Fruit fly (Drosophila melanogaster) whole organism, embryonic: ENCODE results near the gene CG18265.

Experiments used
- CG10267 ChIP-seq: fragments of 200-800 bp; sonication (Bioruptor generic); optimal IDR thresholded peaks from 2 replicates; lab custom pipeline; 2018; ENCODE audit warnings: missing biosample characterization, mild to moderate bottlenecking, missing genetic modification characterization, moderate library complexity
- CG10274 ChIP-seq: fragments of 200-800 bp; sonication (Bioruptor generic); optimal IDR thresholded peaks from 3 replicates; lab custom pipeline; 2017; ENCODE audit warnings: missing biosample characterization, mild to moderate bottlenecking, missing genetic modification characterization
- CG10366 ChIP-seq: fragments of 200-800 bp; sonication (Bioruptor generic); IDR thresholded peaks from 2 replicates; pipeline ENCODE4 v1.3.6; 2022; ENCODE audit warnings: missing biosample characterization, missing genetic modification characterization
- CG10431 ChIP-seq: fragments of 200-800 bp; sonication (Bioruptor generic); optimal IDR thresholded peaks from 3 replicates; lab custom pipeline; 2018; ENCODE audit warnings: missing biosample characterization, mild to moderate bottlenecking, missing genetic modification characterization
- CG10959 ChIP-seq: fragments of 200-800 bp; sonication (Bioruptor generic); IDR thresholded peaks from 2 replicates; pipeline ENCODE4 v1.3.6; 2022; ENCODE audit warnings: missing biosample characterization, missing genetic modification characterization
- CG11093 ChIP-seq: fragments of 200-800 bp; sonication (Bioruptor generic); IDR thresholded peaks from 3 replicates; pipeline ENCODE4 v1.3.6; 2022; ENCODE audit warnings: missing biosample characterization, missing genetic modification characterization
- CG12104 ChIP-seq: fragments of 200-800 bp; sonication (Bioruptor generic); optimal IDR thresholded peaks from 3 replicates; lab custom pipeline; 2016; ENCODE audit warnings: missing biosample characterization, missing genetic modification characterization
- CG12155 ChIP-seq: fragments of 200-800 bp; sonication (Bioruptor generic); optimal IDR thresholded peaks from 3 replicates; lab custom pipeline; 2016; ENCODE audit warnings: missing biosample characterization, missing genetic modification characterization
- CG13775 ChIP-seq: fragments of 200-800 bp; sonication (Bioruptor generic); optimal IDR thresholded peaks from 3 replicates; lab custom pipeline; 2017; ENCODE audit warnings: missing biosample characterization, mild to moderate bottlenecking, missing genetic modification characterization
- CG13894 ChIP-seq: fragments of 200-800 bp; sonication (Bioruptor generic); optimal IDR thresholded peaks from 3 replicates; lab custom pipeline; 2018; ENCODE audit warnings: missing biosample characterization, mild to moderate bottlenecking, missing genetic modification characterization, moderate library complexity
- CG14050 ChIP-seq: fragments of 200-800 bp; sonication (Bioruptor generic); IDR thresholded peaks from 3 replicates; pipeline ENCODE4 v1.3.6; 2022; ENCODE audit warnings: missing biosample characterization, missing genetic modification characterization
- CG17359 ChIP-seq: fragments of 200-800 bp; sonication (Bioruptor generic); optimal IDR thresholded peaks from 3 replicates; lab custom pipeline; 2018; ENCODE audit warnings: missing biosample characterization, mild to moderate bottlenecking, missing genetic modification characterization, moderate library complexity
- CG17912 ChIP-seq: fragments of 200-800 bp; sonication (Bioruptor generic); optimal IDR thresholded peaks from 2 replicates; lab custom pipeline; 2018; ENCODE audit warnings: missing biosample characterization, mild to moderate bottlenecking, missing genetic modification characterization
- CG1832 ChIP-seq: fragments of 200-800 bp; sonication (Bioruptor generic); optimal IDR thresholded peaks from 2 replicates; lab custom pipeline; 2017; ENCODE audit warnings: missing biosample characterization, mild to moderate bottlenecking, missing genetic modification characterization, inconsistent platforms
- CG18599 ChIP-seq: fragments of 200-800 bp; sonication (Bioruptor generic); optimal IDR thresholded peaks from 3 replicates; lab custom pipeline; 2017; ENCODE audit warnings: missing biosample characterization, missing genetic modification characterization, mild to moderate bottlenecking, moderate library complexity, missing genetic modification reagents
- CG30403 ChIP-seq: fragments of 200-800 bp; sonication (Bioruptor generic); optimal IDR thresholded peaks from 3 replicates; lab custom pipeline; 2016; ENCODE audit warnings: missing biosample characterization, missing genetic modification characterization
- CG33557 ChIP-seq: fragments of 200-800 bp; sonication (Bioruptor generic); optimal IDR thresholded peaks from 2 replicates; lab custom pipeline; 2019; ENCODE audit warnings: missing biosample characterization, mild to moderate bottlenecking, missing genetic modification characterization, moderate library complexity
- CG34224 ChIP-seq: fragments of 200-800 bp; sonication (Bioruptor generic); IDR thresholded peaks from 3 replicates; pipeline ENCODE4 v1.3.6; 2022; ENCODE audit warnings: missing biosample characterization, missing genetic modification characterization; ENCODE audit not compliant: partially characterized antibody
- CG6175 ChIP-seq: fragments of 200-800 bp; sonication (Bioruptor generic); IDR thresholded peaks from 3 replicates; pipeline ENCODE4 v1.3.6; 2022; ENCODE audit warnings: missing biosample characterization, missing genetic modification characterization
- CG6654 ChIP-seq: fragments of 200-800 bp; sonication (Bioruptor generic); optimal IDR thresholded peaks from 2 replicates; lab custom pipeline; 2017; ENCODE audit warnings: missing biosample characterization, mild to moderate bottlenecking, missing genetic modification characterization
- CG7271 ChIP-seq: fragments of 200-800 bp; sonication (Bioruptor generic); optimal IDR thresholded peaks from 2 replicates; lab custom pipeline; 2018; ENCODE audit warnings: missing biosample characterization, mild to moderate bottlenecking, missing genetic modification characterization, moderate library complexity
- CG7745 ChIP-seq: fragments of 200-800 bp; sonication (Bioruptor generic); optimal IDR thresholded peaks from 2 replicates; lab custom pipeline; 2018; ENCODE audit warnings: missing biosample characterization, mild to moderate bottlenecking, missing genetic modification characterization, moderate library complexity
- E2f2 ChIP-seq: fragments of 200-800 bp; sonication (Bioruptor generic); IDR thresholded peaks from 2 replicates; pipeline ENCODE4 v1.3.6; 2022; ENCODE audit warnings: missing biosample characterization, missing genetic modification characterization
- HmgD ChIP-seq: fragments of 200-800 bp; sonication (Bioruptor generic); optimal IDR thresholded peaks from 3 replicates; lab custom pipeline; 2016; ENCODE audit warnings: missing biosample characterization, missing genetic modification characterization
- Jarid2 ChIP-seq: fragments of 200-800 bp; sonication (Bioruptor generic); optimal IDR thresholded peaks from 3 replicates; lab custom pipeline; 2017; ENCODE audit warnings: mild to moderate bottlenecking, missing biosample characterization, missing genetic modification reagents, missing genetic modification characterization
- MESR4 ChIP-seq: fragments of 200-800 bp; sonication (Bioruptor generic); optimal IDR thresholded peaks from 2 replicates; lab custom pipeline; 2018; ENCODE audit warnings: missing biosample characterization, mild to moderate bottlenecking, missing genetic modification characterization, moderate library complexity
- NC2α ChIP-seq: fragments of 200-800 bp; sonication (Bioruptor generic); optimal IDR thresholded peaks from 2 replicates; lab custom pipeline; 2016; ENCODE audit warnings: missing biosample characterization, missing genetic modification characterization
- Opbp ChIP-seq: fragments of 200-800 bp; sonication (Bioruptor generic); IDR thresholded peaks from 3 replicates; pipeline ENCODE4 v1.3.6; 2022; ENCODE audit warnings: missing biosample characterization, missing genetic modification characterization; ENCODE audit not compliant: partially characterized antibody
- Scr ChIP-seq: fragments of 200-800 bp; sonication (Bioruptor generic); IDR thresholded peaks from 2 replicates; pipeline ENCODE4 v1.3.6; 2022; ENCODE audit warnings: missing biosample characterization, missing genetic modification characterization; ENCODE audit not compliant: partially characterized antibody
- Usf ChIP-seq: fragments of 200-800 bp; sonication (Bioruptor generic); optimal IDR thresholded peaks from 2 replicates; lab custom pipeline; 2017; ENCODE audit warnings: missing genotype, missing biosample characterization, missing genetic modification characterization
- Vsx1 ChIP-seq: fragments of 200-800 bp; sonication (Bioruptor generic); optimal IDR thresholded peaks from 2 replicates; lab custom pipeline; 2017; ENCODE audit warnings: missing biosample characterization, mild to moderate bottlenecking, missing genetic modification characterization, missing genetic modification reagents
- ac ChIP-seq: fragments of 200-800 bp; sonication (Bioruptor generic); optimal IDR thresholded peaks from 3 replicates; lab custom pipeline; 2017; ENCODE audit warnings: missing biosample characterization, mild to moderate bottlenecking, missing genetic modification characterization
- amos ChIP-seq: fragments of 200-800 bp; sonication (Bioruptor generic); IDR thresholded peaks from 2 replicates; pipeline ENCODE4 v1.3.6; 2022; ENCODE audit warnings: missing biosample characterization, missing genetic modification characterization; ENCODE audit not compliant: partially characterized antibody
- chinmo ChIP-seq: fragments of 200-800 bp; sonication (Bioruptor generic); IDR thresholded peaks from 4 replicates; pipeline ENCODE4 v1.3.6; 2022; ENCODE audit warnings: missing biosample characterization, missing genetic modification characterization; ENCODE audit not compliant: partially characterized antibody
- chm ChIP-seq: fragments of 200-800 bp; sonication (Bioruptor generic); IDR thresholded peaks from 2 replicates; pipeline ENCODE4 v1.3.6; 2022; ENCODE audit warnings: missing biosample characterization, missing genetic modification characterization
- ems ChIP-seq: fragments of 200-800 bp; sonication (Bioruptor generic); optimal IDR thresholded peaks from 3 replicates; lab custom pipeline; 2016; ENCODE audit warnings: missing biosample characterization, missing genetic modification characterization
- fd3F ChIP-seq: fragments of 200-800 bp; sonication (Bioruptor generic); optimal IDR thresholded peaks from 2 replicates; lab custom pipeline; 2018; ENCODE audit warnings: missing biosample characterization, mild to moderate bottlenecking, missing genetic modification characterization, moderate library complexity
- gsb ChIP-seq: fragments of 200-800 bp; sonication (Bioruptor generic); IDR thresholded peaks from 2 replicates; pipeline ENCODE4 v1.3.6; 2022; ENCODE audit warnings: missing biosample characterization, missing genetic modification characterization
- mirr ChIP-seq: fragments of 200-800 bp; sonication (Bioruptor generic); optimal IDR thresholded peaks from 3 replicates; lab custom pipeline; 2018; ENCODE audit warnings: missing biosample characterization, mild to moderate bottlenecking, missing genetic modification characterization
- pfk ChIP-seq: fragments of 200-800 bp; sonication (Bioruptor generic); optimal IDR thresholded peaks from 2 replicates; lab custom pipeline; 2018; ENCODE audit warnings: missing biosample characterization, mild to moderate bottlenecking, missing genetic modification characterization, moderate library complexity
- pnt ChIP-seq: fragments of 200-800 bp; sonication (Bioruptor generic); optimal IDR thresholded peaks from 3 replicates; lab custom pipeline; 2016; ENCODE audit warnings: missing biosample characterization, missing genetic modification characterization
- pros ChIP-seq: fragments of 200-800 bp; sonication (Bioruptor generic); optimal IDR thresholded peaks from 3 replicates; lab custom pipeline; 2019; ENCODE audit warnings: missing biosample characterization, mild to moderate bottlenecking, missing genetic modification characterization, moderate library complexity
- schlank ChIP-seq: fragments of 200-800 bp; sonication (Bioruptor generic); optimal IDR thresholded peaks from 2 replicates; lab custom pipeline; 2018; ENCODE audit warnings: missing biosample characterization, mild to moderate bottlenecking, missing genetic modification characterization
- stwl ChIP-seq: fragments of 200-800 bp; sonication (Bioruptor generic); optimal IDR thresholded peaks from 3 replicates; lab custom pipeline; 2018; ENCODE audit warnings: missing biosample characterization, mild to moderate bottlenecking, missing genetic modification characterization, moderate library complexity
- unpg ChIP-seq: fragments of 200-800 bp; sonication (Bioruptor generic); optimal IDR thresholded peaks from 3 replicates; lab custom pipeline; 2018; ENCODE audit warnings: missing biosample characterization, mild to moderate bottlenecking, missing genetic modification characterization, moderate library complexity
- vnd ChIP-seq: fragments of 200-800 bp; sonication (Bioruptor generic); IDR thresholded peaks from 3 replicates; pipeline ENCODE4 v1.3.6; 2022; ENCODE audit warnings: missing biosample characterization, missing genetic modification characterization; ENCODE audit not compliant: partially characterized antibody
- z ChIP-seq: fragments of 200-800 bp; sonication (Bioruptor generic); IDR thresholded peaks from 3 replicates; pipeline ENCODE4 v1.3.6; 2022; ENCODE audit warnings: missing biosample characterization, missing genetic modification characterization

Gene CG18265

DNA sequence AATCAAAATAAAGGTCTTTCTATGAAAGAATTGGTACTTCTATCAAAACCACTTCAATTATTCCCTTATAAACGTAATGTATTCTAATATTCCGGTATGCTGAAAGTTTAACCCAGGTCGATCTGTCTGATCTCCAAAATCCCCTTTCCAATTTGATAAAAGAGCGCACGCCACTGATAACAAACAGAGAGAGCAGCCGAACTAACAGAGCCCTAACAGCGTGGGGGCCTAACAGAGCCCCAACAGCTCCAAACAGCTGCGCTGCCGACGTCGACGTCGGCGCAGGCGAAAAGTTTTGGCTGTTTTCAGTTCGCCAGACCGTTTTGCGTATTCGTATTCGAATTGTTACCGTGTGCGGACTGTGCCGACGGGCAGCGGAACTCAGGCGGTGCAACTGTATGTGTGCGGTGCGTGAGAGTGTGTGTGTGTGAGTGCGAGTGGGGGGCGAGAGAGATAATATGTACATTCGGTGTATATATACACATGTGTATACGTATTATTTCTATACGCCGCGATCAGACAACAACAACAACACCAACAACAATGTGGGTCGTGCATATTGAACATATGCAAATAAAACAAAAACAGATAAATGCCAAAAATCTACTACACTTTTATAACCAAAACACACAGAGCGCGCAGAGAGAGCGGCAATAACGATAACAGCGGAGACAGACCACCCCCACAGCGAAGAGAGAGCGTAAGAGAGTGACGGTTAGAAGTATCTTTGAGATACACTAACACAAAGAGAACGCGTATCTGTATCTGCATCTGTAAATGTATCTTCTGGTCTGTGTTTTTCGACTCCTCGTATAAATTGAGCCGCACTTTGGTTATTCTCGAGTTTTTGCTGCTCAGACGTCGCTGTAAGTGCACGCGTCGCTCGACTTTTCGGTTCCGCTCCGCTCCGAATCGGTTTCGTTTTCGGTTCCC is 47.9 kb downstream of the CG18265 start, which contains the start of gene Oatp74D (continued):
- peak; percentile 65 for TF ChIP-seq CG17359 (tag; lab: Kevin White, UChicago)
- TF ChIP-seq CG14050 (GFP tag; lab: Robert Waterston, UW), result no peak
- peak; percentile 27 for TF ChIP-seq ac
- TF ChIP-seq CG18599, result peak; percentile 59
- peak; percentile 61 for TF ChIP-seq CG17912
- TF ChIP-seq NC2α (GFP tag; lab: Kevin White, UChicago), result peak; percentile 48
- TF ChIP-seq chm (GFP tag; lab: Robert Waterston, UW), result peak; percentile 43; the same call in 1 of the 2 replicates
- TF ChIP-seq unpg, result peak; percentile 48
- TF ChIP-seq schlank, result peak; percentile 21
- no peak for TF ChIP-seq vnd (GFP tag; lab: Robert Waterston, UW)
- no peak for TF ChIP-seq gsb (GFP tag; lab: Robert Waterston, UW)
- peak; percentile 11 for TF ChIP-seq CG12155 (GFP tag; lab: Kevin White, UChicago)
- peak; percentile 37; the same call in 1 of the 2 replicates for TF ChIP-seq E2f2
- TF ChIP-seq pfk (GFP tag; lab: Kevin White, UChicago), result no peak
- peak; percentile 87 for TF ChIP-seq pros
- peak; percentile 40 for TF ChIP-seq HmgD (GFP tag; lab: Kevin White, UChicago)
- no peak for TF ChIP-seq CG6654 (GFP tag; lab: Kevin White, UChicago)
- TF ChIP-seq CG10959, result no peak
- no peak for TF ChIP-seq CG7745 (tag; lab: Kevin White, UChicago)
- no peak for TF ChIP-seq CG11093 (GFP tag; lab: Robert Waterston, UW)
- peak; percentile 33 for TF ChIP-seq CG10431 (GFP tag; lab: Kevin White, UChicago)
- TF ChIP-seq Scr (GFP tag; lab: Robert Waterston, UW), result 0 out of 2 replicates have a peak, but pooled peaks have one; percentile 28
- peak; percentile 0 for TF ChIP-seq MESR4
- TF ChIP-seq CG12104 (GFP tag; lab: Kevin White, UChicago), result peak; percentile 56
- no peak for TF ChIP-seq ems (GFP tag; lab: Kevin White, UChicago)
- no peak for TF ChIP-seq CG1832 (GFP tag; lab: Kevin White, UChicago)
- TF ChIP-seq chinmo (GFP tag; lab: Robert Waterston, UW), result peak; percentile 98
- TF ChIP-seq CG6175 (GFP tag; lab: Robert Waterston, UW), result peak; percentile 41; the same call in 1 of the 3 replicates
- no peak for TF ChIP-seq CG10267
- peak; percentile 14 for TF ChIP-seq CG10366 (GFP tag; lab: Robert Waterston, UW)
- TF ChIP-seq Usf (GFP tag; lab: Kevin White, UChicago), result no peak
- TF ChIP-seq Jarid2 (GFP tag; lab: Kevin White, UChicago), result peak; percentile 83
- TF ChIP-seq CG33557 (GFP tag; lab: Kevin White, UChicago), result peak; percentile 74
- no peak for TF ChIP-seq Vsx1 (GFP tag; lab: Kevin White, UChicago)
- 0 out of 3 replicates have a peak, but pooled peaks have one; percentile 5 for TF ChIP-seq Opbp (GFP tag; lab: Robert Waterston, UW)
- peak; percentile 56; the same call in 2 of the 3 replicates for TF ChIP-seq CG34224 (GFP tag; lab: Robert Waterston, UW)
- TF ChIP-seq CG7271 (tag; lab: Kevin White, UChicago), result no peak
- no peak for TF ChIP-seq CG10274 (GFP tag; lab: Kevin White, UChicago)
- TF ChIP-seq CG13775 (GFP tag; lab: Kevin White, UChicago), result no peak
- TF ChIP-seq stwl, result no peak
- TF ChIP-seq mirr (GFP tag; lab: Kevin White, UChicago), result peak; percentile 88
- TF ChIP-seq amos (GFP tag; lab: Robert Waterston, UW), result no peak; the same call in 1 of the 2 replicates
- TF ChIP-seq CG30403 (GFP tag; lab: Kevin White, UChicago), result peak; percentile 32
- peak; percentile 78 for TF ChIP-seq z
- no peak for TF ChIP-seq fd3F
- TF ChIP-seq pnt (GFP tag; lab: Kevin White, UChicago), result peak; percentile 22
- peak; percentile 71 for TF ChIP-seq CG13894 (tag; lab: Kevin White, UChicago)
